Worm (Caenorhabditis elegans) whole organism, L4/young adult: ENCODE data around the gene emb-1.

Experiments used
- W03F9.2 ChIP-seq: fragments of 150-350 bp; optimal IDR thresholded peaks from 2 replicates; lab custom pipeline; 2014; ENCODE audit warnings: missing biosample characterization, missing genetic modification characterization
- him-1 ChIP-seq: sonication (generic microtip); optimal IDR thresholded peaks from 2 replicates; lab custom pipeline; 2016; ENCODE audit warnings: missing genotype, missing genetic modification reagents, missing genetic modification characterization, missing compliant biosample characterization

- TF ChIP-seq him-1 (tag; lab: Kevin White, UChicago): no peak
- TF ChIP-seq W03F9.2 (tag; lab: Kevin White, UChicago): no peak
Observed at ce11 chrIII:5158674-5159073, 14.6 kb upstream of the emb-1 start, which contains the start of gene oxy-4.
